Fruit fly (Drosophila melanogaster) whole organism, wandering third instar larva: ENCODE data around the gene Dscam3.
"Not testable (repeated sequence)": the region's sequence is repeated elsewhere in the genome, so short reads cannot be mapped to it uniquely, and the experiment has no call there.

Experiments
- Abd-B ChIP-seq: fragments of >200 bp; optimal IDR thresholded peaks from 2 replicates; lab custom pipeline; 2017; ENCODE audit warnings: missing biosample characterization, missing genetic modification characterization
- CG9705 ChIP-seq: fragments of 200-800 bp; sonication (Bioruptor generic); optimal IDR thresholded peaks from 2 replicates; lab custom pipeline; 2018; ENCODE audit warnings: missing biosample characterization, mild to moderate bottlenecking, missing genetic modification characterization
- CrebA ChIP-seq: fragments of 200-800 bp; sonication (Bioruptor generic); optimal IDR thresholded peaks from 2 replicates; lab custom pipeline; 2016; ENCODE audit warnings: missing biosample characterization, mild to moderate bottlenecking, missing genetic modification characterization, borderline replicate concordance
- GATAd ChIP-seq: sonication (Bioruptor generic); optimal IDR thresholded peaks from 2 replicates; lab custom pipeline; 2016; ENCODE audit warnings: missing biosample characterization, missing genetic modification characterization
- HLH106 ChIP-seq: fragments of 200-800 bp; optimal IDR thresholded peaks from 3 replicates; lab custom pipeline; 2019; ENCODE audit warnings: missing biosample characterization, mild to moderate bottlenecking, missing genetic modification characterization, moderate library complexity
- Hnf4 ChIP-seq: fragments of 200-800 bp; sonication (Bioruptor generic); optimal IDR thresholded peaks from 2 replicates; lab custom pipeline; 2016; ENCODE audit warnings: missing biosample characterization, mild to moderate bottlenecking, missing genetic modification characterization
- Hr78 ChIP-seq: fragments of >200 bp; optimal IDR thresholded peaks from 2 replicates; lab custom pipeline; 2017; ENCODE audit warnings: missing biosample characterization, missing genetic modification characterization
- Hr83 ChIP-seq: fragments of 200-300 bp; sonication (Bioruptor generic); optimal IDR thresholded peaks from 2 replicates; lab custom pipeline; 2016; ENCODE audit warnings: missing biosample characterization, mild to moderate bottlenecking, missing genetic modification characterization, moderate library complexity; ENCODE audit not compliant: poor library complexity, severe bottlenecking
- Mio ChIP-seq: sonication (Bioruptor generic); optimal IDR thresholded peaks from 2 replicates; lab custom pipeline; 2016; ENCODE audit warnings: missing biosample characterization, missing genetic modification characterization
- Myc ChIP-seq: fragments of >200 bp; optimal IDR thresholded peaks from 2 replicates; lab custom pipeline; 2017
- N ChIP-seq: fragments of >200 bp; optimal IDR thresholded peaks from 2 replicates; lab custom pipeline; 2018; ENCODE audit warnings: missing biosample characterization, missing external identifiers, missing genetic modification characterization
- OdsH ChIP-seq: fragments of 200-800 bp; sonication (Bioruptor generic); optimal IDR thresholded peaks from 2 replicates; lab custom pipeline; 2016; ENCODE audit warnings: missing biosample characterization, mild to moderate bottlenecking, missing genetic modification characterization
- Rel ChIP-seq, 2 experiments: fragments of 200-800 bp; sonication (Bioruptor generic) in 1 of 2; optimal IDR thresholded peaks; 2 replicates in 1 of 2; 3 replicates in 1 of 2; lab custom pipeline; 2016 to 2019; ENCODE audit warnings: mild to moderate bottlenecking in 2 of 2, missing biosample characterization in 2 of 2, missing genetic modification characterization in 2 of 2, moderate library complexity in 1 of 2
- Sp1 ChIP-seq: fragments of 200-800 bp; sonication (Bioruptor generic); optimal IDR thresholded peaks from 3 replicates; lab custom pipeline; 2019; ENCODE audit warnings: missing biosample characterization, mild to moderate bottlenecking, missing genetic modification characterization, moderate library complexity
- Vsx2 ChIP-seq: fragments of 200-300, 225-300 bp; sonication (Bioruptor generic); optimal IDR thresholded peaks from 2 replicates; lab custom pipeline; 2018; ENCODE audit warnings: missing biosample characterization, missing genetic modification characterization; ENCODE audit not compliant: partially characterized antibody
- br ChIP-seq: fragments of 200-800 bp; sonication (Bioruptor generic); optimal IDR thresholded peaks from 2 replicates; lab custom pipeline; 2016; ENCODE audit warnings: missing biosample characterization, missing genetic modification characterization
- brk ChIP-seq: fragments of 200-800 bp; sonication (Bioruptor generic); optimal IDR thresholded peaks from 2 replicates; lab custom pipeline; 2016; ENCODE audit warnings: missing biosample characterization, mild to moderate bottlenecking, missing genetic modification characterization
- dl ChIP-seq, 2 experiments: fragments of 175-275, 200-275 bp in 1 of 2; fragments of 200-275 bp in 1 of 2; sonication (Bioruptor generic); optimal IDR thresholded peaks; lab custom pipeline; 2018; ENCODE audit warnings: mild to moderate bottlenecking in 2 of 2, missing biosample characterization in 2 of 2, missing genetic modification characterization in 2 of 2, moderate library complexity in 2 of 2; ENCODE audit not compliant: partially characterized antibody in 2 of 2, insufficient read depth in 1 of 2
- dmrt93B ChIP-seq: fragments of 200-800 bp; sonication (Bioruptor generic); optimal IDR thresholded peaks from 2 replicates; lab custom pipeline; 2018; ENCODE audit warnings: missing biosample characterization, mild to moderate bottlenecking, missing genetic modification characterization
- dsf ChIP-seq: sonication (Bioruptor generic); optimal IDR thresholded peaks from 2 replicates; lab custom pipeline; 2016; ENCODE audit warnings: missing biosample characterization, missing genetic modification characterization, borderline replicate concordance
- ey ChIP-seq: fragments of 200-800 bp; sonication (Bioruptor generic); optimal IDR thresholded peaks from 2 replicates; lab custom pipeline; 2016; ENCODE audit warnings: missing biosample characterization, missing genetic modification characterization
- foxo ChIP-seq, 2 experiments: fragments of 200-800 bp; sonication (Bioruptor generic); optimal IDR thresholded peaks; 2 replicates in 1 of 2; 3 replicates in 1 of 2; lab custom pipeline; 2016 to 2017; ENCODE audit warnings: missing biosample characterization in 2 of 2, missing genetic modification characterization in 2 of 2
- fru ChIP-seq: fragments of 200-800 bp; sonication (Bioruptor generic); optimal IDR thresholded peaks from 3 replicates; lab custom pipeline; 2016; ENCODE audit warnings: missing biosample characterization, mild to moderate bottlenecking, missing genetic modification characterization
- jim ChIP-seq: fragments of 175-275, 200-325 bp; sonication (Bioruptor generic); optimal IDR thresholded peaks from 2 replicates; lab custom pipeline; 2016; ENCODE audit warnings: missing biosample characterization, mild to moderate bottlenecking, missing genetic modification characterization
- lola ChIP-seq: fragments of >200 bp; optimal IDR thresholded peaks from 2 replicates; lab custom pipeline; 2017; ENCODE audit warnings: missing biosample characterization, missing genetic modification characterization
- pan ChIP-seq: fragments of >200 bp; optimal IDR thresholded peaks from 2 replicates; lab custom pipeline; 2017
- psq ChIP-seq: fragments of 200-800 bp; sonication (Bioruptor generic); optimal IDR thresholded peaks from 3 replicates; lab custom pipeline; 2017; ENCODE audit warnings: missing biosample characterization, mild to moderate bottlenecking, missing genetic modification characterization, moderate library complexity
- rgr ChIP-seq: fragments of 200-800 bp; sonication (Bioruptor generic); optimal IDR thresholded peaks from 3 replicates; lab custom pipeline; 2016; ENCODE audit warnings: missing biosample characterization, mild to moderate bottlenecking, missing genetic modification characterization
- sage ChIP-seq: fragments of 200-800 bp; sonication (Bioruptor generic); optimal IDR thresholded peaks from 2 replicates; lab custom pipeline; 2016; ENCODE audit warnings: missing biosample characterization, mild to moderate bottlenecking, missing genetic modification characterization
- sv ChIP-seq: fragments of 200-800 bp; sonication (Bioruptor generic); optimal IDR thresholded peaks from 3 replicates; lab custom pipeline; 2016; ENCODE audit warnings: missing biosample characterization, missing genetic modification characterization
- tai ChIP-seq: sonication (Bioruptor generic); optimal IDR thresholded peaks from 2 replicates; lab custom pipeline; 2016; ENCODE audit warnings: missing biosample characterization, missing genetic modification characterization
- usp ChIP-seq: fragments of >200 bp; optimal IDR thresholded peaks from 2 replicates; lab custom pipeline; 2017; ENCODE audit warnings: missing biosample characterization, missing genetic modification characterization

The Dscam3 gene

dm6 chr3R:17492071-17492470 lies 13.4 kb downstream of the Dscam3 start:
- TF ChIP-seq jim (GFP tag; lab: Kevin White, UChicago): no peak
- no peak for TF ChIP-seq ey (GFP tag; lab: Kevin White, UChicago)
- no peak for TF ChIP-seq CrebA (GFP tag; lab: Kevin White, UChicago)
- TF ChIP-seq Vsx2 (GFP tag; lab: Kevin White, UChicago): no peak
- no peak for TF ChIP-seq dsf (GFP tag; lab: Kevin White, UChicago)
- TF ChIP-seq Hr78: no peak
- TF ChIP-seq sv (GFP tag; lab: Kevin White, UChicago): no peak
- no peak for TF ChIP-seq N
- TF ChIP-seq usp: no peak
- no peak for TF ChIP-seq Sp1 (GFP tag; lab: Kevin White, UChicago)
- TF ChIP-seq Hnf4 (GFP tag; lab: Kevin White, UChicago): no peak
- no peak for TF ChIP-seq Abd-B (GFP tag; lab: Kevin White, UChicago)
- TF ChIP-seq foxo (GFP tag; optimal IDR thresholded peaks at IDR 0.05; lab: Kevin White, UChicago): no peak
- no peak for TF ChIP-seq fru (GFP tag; lab: Kevin White, UChicago)
- TF ChIP-seq sage (GFP tag; lab: Kevin White, UChicago): no peak
- TF ChIP-seq HLH106: no peak
- no peak for TF ChIP-seq brk (GFP tag; lab: Kevin White, UChicago)

dm6 chr3R:17481262-17481661 lies 24.2 kb downstream of the Dscam3 start:
- TF ChIP-seq rgr (GFP tag; lab: Kevin White, UChicago): no peak
- no peak for TF ChIP-seq ey (GFP tag; lab: Kevin White, UChicago)
- TF ChIP-seq foxo (GFP tag; optimal IDR thresholded peaks at IDR 0.05; lab: Kevin White, UChicago): no peak
- no peak for TF ChIP-seq lola (GFP tag; lab: Kevin White, UChicago)
- TF ChIP-seq pan: no peak
- no peak for TF ChIP-seq OdsH
- no peak for TF ChIP-seq Hr78
- no peak for TF ChIP-seq HLH106
- TF ChIP-seq usp: no peak

dm6 chr3R:17471007-17471406 lies 34.5 kb downstream of the Dscam3 start:
- no peak for TF ChIP-seq sv (GFP tag; lab: Kevin White, UChicago)
- no peak for TF ChIP-seq tai (GFP tag; lab: Kevin White, UChicago)
- TF ChIP-seq lola (GFP tag; lab: Kevin White, UChicago): no peak
- TF ChIP-seq Myc (lab: Kevin White, UChicago): no peak
- no peak for TF ChIP-seq sage (GFP tag; lab: Kevin White, UChicago)
- TF ChIP-seq dmrt93B (GFP tag; lab: Kevin White, UChicago): no peak
- no peak for TF ChIP-seq Hr83 (GFP tag; lab: Kevin White, UChicago)
- TF ChIP-seq pan: no peak
- TF ChIP-seq br (GFP tag; lab: Kevin White, UChicago): no peak
- no peak for TF ChIP-seq psq (GFP tag; lab: Kevin White, UChicago)
- TF ChIP-seq Hr78: no peak
- TF ChIP-seq Vsx2 (GFP tag; lab: Kevin White, UChicago): no peak
- TF ChIP-seq CG9705 (GFP tag; lab: Kevin White, UChicago): no peak
- no peak for TF ChIP-seq dl (GFP tag; optimal IDR thresholded peaks at IDR 0.05; lab: Kevin White, UChicago; ENCODE audit: insufficient read depth in 1 of 2, partially characterized antibody in 2 of 2)
- TF ChIP-seq Rel (GFP tag; optimal IDR thresholded peaks at IDR 0.05; lab: Kevin White, UChicago): no peak
- TF ChIP-seq Rel (tag; optimal IDR thresholded peaks at IDR 0.05; lab: Kevin White, UChicago): no peak
- TF ChIP-seq dsf (GFP tag; lab: Kevin White, UChicago): no peak
- no peak for TF ChIP-seq jim (GFP tag; lab: Kevin White, UChicago)
- TF ChIP-seq GATAd (GFP tag; lab: Kevin White, UChicago): no peak

- not testable (repeated sequence) for TF ChIP-seq Hr83, Mio, Abd-B (GFP tag; lab: Kevin White, UChicago)
These were observed 48.8 kb downstream of the Dscam3 start, which contains the start of gene CG14330 for dm6 chr3R:17456676-17457075. Gene CG14330, minus strand, starts transcription at chr3R:17456776.
